Worm (Caenorhabditis elegans) whole organism, mixed stage, embryonic: ENCODE results near the gene ZK673.1.

Experiments used
- M03D4.4 ChIP-seq: sonication (generic microtip); optimal IDR thresholded peaks from 2 replicates; lab custom pipeline; 2017; ENCODE audit warnings: mild to moderate bottlenecking, missing genetic modification characterization, missing compliant biosample characterization
- bed-3 ChIP-seq: fragments of 200-800 bp; sonication (Bioruptor generic); optimal IDR thresholded peaks from 3 replicates; lab custom pipeline; 2018; ENCODE audit warnings: mild to moderate bottlenecking, missing genetic modification characterization, moderate library complexity, missing compliant biosample characterization
- blmp-1 ChIP-seq: fragments of 150-350 bp; optimal IDR thresholded peaks from 2 replicates; lab custom pipeline; 2014; ENCODE audit warnings: missing biosample characterization, missing genetic modification characterization
- ceh-39 ChIP-seq: fragments of 150-350 bp; optimal IDR thresholded peaks from 2 replicates; lab custom pipeline; 2014; ENCODE audit warnings: missing biosample characterization, missing genetic modification characterization
- ceh-43 ChIP-seq: fragments of 200-800 bp; sonication (Bioruptor generic); optimal IDR thresholded peaks from 2 replicates; lab custom pipeline; 2018; ENCODE audit warnings: mild to moderate bottlenecking, missing genetic modification characterization, moderate library complexity, missing compliant biosample characterization
- ceh-83 ChIP-seq: fragments of 200-800 bp; sonication (Bioruptor generic); optimal IDR thresholded peaks from 2 replicates; lab custom pipeline; 2018; ENCODE audit warnings: mild to moderate bottlenecking, missing genetic modification characterization, missing compliant biosample characterization
- ces-1 ChIP-seq: fragments of 150-350 bp; optimal IDR thresholded peaks from 2 replicates; lab custom pipeline; 2014; ENCODE audit warnings: missing biosample characterization, missing genetic modification reagents, missing genetic modification characterization
- cnd-1 ChIP-seq: fragments of 200-800 bp; sonication (Bioruptor generic); optimal IDR thresholded peaks from 2 replicates; lab custom pipeline; 2018; ENCODE audit warnings: mild to moderate bottlenecking, missing genetic modification characterization, missing compliant biosample characterization
- drap-1 ChIP-seq: fragments of 200-800 bp; sonication (Bioruptor generic); optimal IDR thresholded peaks from 3 replicates; lab custom pipeline; 2018; ENCODE audit warnings: mild to moderate bottlenecking, missing genetic modification characterization, missing compliant biosample characterization
- elt-1 ChIP-seq: sonication (generic microtip); optimal IDR thresholded peaks from 2 replicates; lab custom pipeline; 2017; ENCODE audit warnings: missing genetic modification characterization, mild to moderate bottlenecking, missing compliant biosample characterization, antibody characterized with exemption, moderate library complexity, borderline replicate concordance; ENCODE audit not compliant: insufficient read depth
- elt-3 ChIP-seq: fragments of 150-350 bp; optimal IDR thresholded peaks from 2 replicates; lab custom pipeline; 2014; ENCODE audit warnings: missing biosample characterization, missing genetic modification characterization
- flh-1 ChIP-seq: fragments of 200-800 bp; sonication (Bioruptor generic); optimal IDR thresholded peaks from 2 replicates; lab custom pipeline; 2018; ENCODE audit warnings: mild to moderate bottlenecking, missing genetic modification characterization, moderate library complexity, missing compliant biosample characterization
- lin-13 ChIP-seq: fragments of 150-350 bp; optimal IDR thresholded peaks from 2 replicates; lab custom pipeline; 2014; ENCODE audit warnings: missing biosample characterization, missing genetic modification characterization
- lsy-2 ChIP-seq: fragments of 150-350 bp; optimal IDR thresholded peaks from 2 replicates; lab custom pipeline; 2014; ENCODE audit warnings: missing biosample characterization, missing genetic modification characterization
- mab-5 ChIP-seq: fragments of 150-350 bp; optimal IDR thresholded peaks from 2 replicates; lab custom pipeline; 2014; ENCODE audit warnings: missing biosample characterization, missing genetic modification characterization
- mls-2 ChIP-seq: sonication (generic microtip); optimal IDR thresholded peaks from 2 replicates; lab custom pipeline; 2016; ENCODE audit warnings: mild to moderate bottlenecking, missing genetic modification characterization, moderate library complexity, missing compliant biosample characterization
- nhr-12 ChIP-seq: fragments of 150-350 bp; optimal IDR thresholded peaks from 2 replicates; lab custom pipeline; 2014; ENCODE audit warnings: missing biosample characterization, missing genetic modification characterization
- nhr-2 ChIP-seq: fragments of 150-350 bp; optimal IDR thresholded peaks from 2 replicates; lab custom pipeline; 2014; ENCODE audit warnings: missing biosample characterization, missing genetic modification characterization
- nhr-237 ChIP-seq: fragments of 150-350 bp; optimal IDR thresholded peaks from 2 replicates; lab custom pipeline; 2014; ENCODE audit warnings: missing biosample characterization, missing genetic modification characterization
- nhr-28 ChIP-seq: fragments of 150-350 bp; optimal IDR thresholded peaks from 2 replicates; lab custom pipeline; 2014; ENCODE audit warnings: missing biosample characterization, missing genetic modification characterization
- nhr-76 ChIP-seq: sonication (generic microtip); optimal IDR thresholded peaks from 2 replicates; lab custom pipeline; 2017; ENCODE audit warnings: missing biosample characterization, missing genetic modification characterization
- pha-4 ChIP-seq: fragments of 150-350 bp; optimal IDR thresholded peaks from 2 replicates; lab custom pipeline; 2018; ENCODE audit warnings: missing biosample characterization, missing genetic modification reagents, missing genetic modification characterization
- sem-2 ChIP-seq: fragments of 200-800 bp; sonication (Bioruptor generic); optimal IDR thresholded peaks from 2 replicates; lab custom pipeline; 2018; ENCODE audit warnings: mild to moderate bottlenecking, missing genetic modification characterization, missing compliant biosample characterization
- snpc-4 ChIP-seq: fragments of 150-350 bp; optimal IDR thresholded peaks from 2 replicates; lab custom pipeline; 2014; ENCODE audit warnings: missing biosample characterization, missing genetic modification characterization
- sptf-1 ChIP-seq: sonication (generic microtip); optimal IDR thresholded peaks from 2 replicates; lab custom pipeline; 2017; ENCODE audit warnings: mild to moderate bottlenecking, missing genetic modification characterization, moderate library complexity, missing compliant biosample characterization
- tbx-8 ChIP-seq: fragments of 200-800 bp; sonication (Bioruptor generic); optimal IDR thresholded peaks from 2 replicates; lab custom pipeline; 2018; ENCODE audit warnings: mild to moderate bottlenecking, missing genetic modification characterization, moderate library complexity, missing compliant biosample characterization
- unc-120 ChIP-seq: sonication (generic microtip); optimal IDR thresholded peaks from 2 replicates; lab custom pipeline; 2017; ENCODE audit warnings: missing genetic modification characterization, missing compliant biosample characterization; ENCODE audit not compliant: poor library complexity, severe bottlenecking
- unc-62 ChIP-seq: fragments of 150-350 bp; optimal IDR thresholded peaks from 2 replicates; lab custom pipeline; 2014; ENCODE audit warnings: missing biosample characterization, missing genetic modification reagents, missing genetic modification characterization
- zip-8 ChIP-seq: fragments of 150-350 bp; optimal IDR thresholded peaks from 2 replicates; lab custom pipeline; 2014; ENCODE audit warnings: missing biosample characterization, missing genetic modification characterization
- ztf-11 ChIP-seq: fragments of 150-350 bp; optimal IDR thresholded peaks from 2 replicates; lab custom pipeline; 2014; ENCODE audit warnings: missing biosample characterization, missing genetic modification characterization

The ZK673.1 gene

DNA sequence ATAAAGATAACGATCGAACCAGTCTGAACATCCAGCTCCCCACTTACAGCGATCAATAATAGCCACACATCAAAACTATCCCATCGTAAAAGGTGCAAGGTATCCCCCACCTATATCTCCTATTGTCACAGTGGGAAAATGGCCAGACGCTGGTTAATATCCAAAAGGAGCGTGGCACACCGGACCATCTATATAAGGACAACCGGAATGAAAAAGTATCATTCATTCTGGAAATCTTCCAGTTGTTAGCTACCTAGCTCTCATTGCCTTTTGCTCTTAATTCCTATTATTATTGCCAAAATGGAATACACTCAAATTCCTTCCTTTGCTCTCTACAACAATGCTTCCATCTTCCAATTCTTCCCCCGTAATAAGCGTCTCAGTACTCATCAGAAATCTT is 34.0 kb downstream of the ZK673.1 start, which contains the start of gene ZK666.4:
TSS of gene ZK666.4 (plus strand) at position 301 of the 400 bp plus-strand sequence.
- TF ChIP-seq nhr-76 (tag; lab: Kevin White, UChicago) (no peak), zip-8 (tag; lab: Kevin White, UChicago) (no peak), lin-13 (tag; lab: Kevin White, UChicago) (no peak), ces-1 (GFP tag; lab: Kevin White, UChicago) (no peak), ceh-83 (GFP tag; lab: Kevin White, UChicago) (no peak), mls-2 (no peak), elt-3 (no peak), sptf-1 (tag; lab: Kevin White, UChicago) (no peak), ceh-39 (tag; lab: Kevin White, UChicago) (no peak), M03D4.4 (tag; lab: Kevin White, UChicago) (no peak), drap-1 (GFP tag; lab: Kevin White, UChicago) (no peak), lsy-2 (no peak), bed-3 (GFP tag; lab: Kevin White, UChicago) (no peak), mab-5 (tag; lab: Kevin White, UChicago) (no peak), tbx-8 (no peak)
- TF ChIP-seq, all 35 proteins: peak for 0

ce11 chrII:10479348-10479747 is 36.4 kb downstream of the ZK673.1 start, which contains the start of gene clec-59:
Gene clec-59 (minus strand): TSS chrII:10479448.
- TF ChIP-seq lin-13 (tag; lab: Kevin White, UChicago) = no peak
- no peak for TF ChIP-seq elt-3
- no peak for TF ChIP-seq cnd-1 (tag; lab: Kevin White, UChicago)
- no peak for TF ChIP-seq tbx-8
- no peak for TF ChIP-seq ces-1 (GFP tag; lab: Kevin White, UChicago)
- no peak for TF ChIP-seq snpc-4
- no peak for TF ChIP-seq nhr-76 (tag; lab: Kevin White, UChicago)
- TF ChIP-seq ceh-43 = no peak
- TF ChIP-seq mls-2 = no peak
- TF ChIP-seq lsy-2 = no peak
- TF ChIP-seq drap-1 (GFP tag; lab: Kevin White, UChicago) = no peak
- TF ChIP-seq elt-1 (tag; lab: Kevin White, UChicago) = no peak
- no peak for TF ChIP-seq blmp-1 (tag; lab: Kevin White, UChicago)
- no peak for TF ChIP-seq unc-120 (tag; lab: Kevin White, UChicago)
- no peak for TF ChIP-seq unc-62 (GFP tag; lab: Kevin White, UChicago)
- TF ChIP-seq, all 35 proteins: peak for 0

ce11 chrII:10480043-10480442 is 37.1 kb downstream of the ZK673.1 start:
- TF ChIP-seq nhr-2 (tag; lab: Kevin White, UChicago) (no peak), ceh-43 (no peak), nhr-237 (tag; lab: Kevin White, UChicago) (no peak), blmp-1 (tag; lab: Kevin White, UChicago) (no peak), nhr-76 (tag; lab: Kevin White, UChicago) (no peak), nhr-12 (tag; lab: Kevin White, UChicago) (no peak), drap-1 (GFP tag; lab: Kevin White, UChicago) (no peak)

ce11 chrII:10481824-10482556 is 39.0 kb downstream of the ZK673.1 start, which contains the start of the genes clec-60 and ZK666.11:
Gene clec-60 (minus strand): TSS chrII:10481874.
Gene ZK666.11 (plus strand): TSS chrII:10482522.
- TF ChIP-seq nhr-237 (tag; lab: Kevin White, UChicago) (no peak), blmp-1 (tag; lab: Kevin White, UChicago) (no peak), pha-4 (no peak), sem-2 (GFP tag; lab: Kevin White, UChicago) (no peak), mls-2 (no peak), nhr-28 (tag; lab: Kevin White, UChicago) (no peak), bed-3 (GFP tag; lab: Kevin White, UChicago) (no peak), zip-8 (tag; lab: Kevin White, UChicago) (no peak), mab-5 (tag; lab: Kevin White, UChicago) (no peak), flh-1 (GFP tag; lab: Kevin White, UChicago) (no peak), ztf-11 (no peak), cnd-1 (tag; lab: Kevin White, UChicago) (no peak), nhr-12 (tag; lab: Kevin White, UChicago) (no peak), nhr-2 (tag; lab: Kevin White, UChicago) (no peak)
